Worm (Caenorhabditis elegans): ENCODE results near the gene F52F10.2.

DNA sequence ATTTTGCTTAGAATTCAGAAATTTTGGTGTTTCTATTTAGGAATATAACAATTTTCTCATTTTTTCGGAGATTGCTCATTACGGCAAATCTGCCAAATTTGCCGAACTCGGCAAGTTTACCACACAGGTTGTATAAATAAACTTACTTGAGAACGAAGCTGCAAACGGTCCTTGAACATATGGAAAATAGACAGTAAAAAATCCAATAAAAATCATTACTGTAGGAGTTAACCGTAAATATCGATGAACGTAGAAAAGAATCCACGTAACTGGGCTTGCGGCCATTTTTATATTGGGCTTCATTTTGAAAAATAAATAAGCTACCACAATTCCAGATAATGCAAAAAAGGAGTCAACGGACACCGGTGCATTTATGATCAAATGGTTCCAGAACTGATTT lies 7.7 kb upstream of the F52F10.2 start:
- TF ChIP-seq W03F9.2 (tag; optimal IDR thresholded peaks at IDR 0.05) (no peak), him-1 (tag; optimal IDR thresholded peaks at IDR 0.05) (no peak)
